Fruit fly (Drosophila melanogaster): ENCODE results near the gene Marcal1.

The Marcal1 gene

DNA sequence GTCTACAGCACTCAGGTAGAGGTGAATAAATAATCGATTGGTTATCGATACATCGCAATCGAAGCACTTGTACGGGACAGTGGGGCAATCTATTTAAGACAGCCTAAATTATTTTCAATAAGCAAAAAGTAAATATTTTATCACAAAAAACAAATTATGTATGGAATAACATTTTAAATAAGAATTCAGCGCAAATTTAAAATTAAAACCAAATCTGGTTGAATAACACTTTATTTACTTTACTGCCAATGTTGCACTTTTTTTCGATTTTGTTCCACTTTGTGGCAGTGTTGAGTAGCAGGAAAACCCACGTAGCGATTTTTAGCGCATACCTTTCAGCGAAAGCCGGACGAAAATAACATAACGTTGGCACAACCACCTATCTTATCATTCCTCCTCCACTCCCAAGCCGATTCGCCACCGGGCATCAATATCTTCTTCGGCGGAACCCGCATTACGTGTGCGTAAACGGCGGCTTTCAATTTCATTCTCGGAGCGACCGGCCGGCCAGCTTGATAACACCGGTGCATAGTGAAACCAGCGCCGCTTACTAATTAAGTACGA, 21.8 kb downstream of the Marcal1 start, which contains the start of the genes Gmd and CG3792 (continued):
- TF ChIP-seq CG17359 (tag; optimal IDR thresholded peaks at IDR 0.05) = peak; percentile 95
- peak; percentile 53; the same call in 2 of the 3 replicates for TF ChIP-seq Opbp (GFP tag; IDR thresholded peaks at IDR 0.05; ENCODE audit: partially characterized antibody)
- no peak for TF ChIP-seq CG12769 (tag; optimal IDR thresholded peaks at IDR 0.05)
- peak; percentile 87 for TF ChIP-seq gro (GFP tag; optimal IDR thresholded peaks at IDR 0.05)
- peak; percentile 98 for TF ChIP-seq slbo (GFP tag; IDR thresholded peaks at IDR 0.05)
- TF ChIP-seq CG4820 (GFP tag; optimal IDR thresholded peaks at IDR 0.05) = peak; percentile 95
- TF ChIP-seq sr (GFP tag; IDR thresholded peaks at IDR 0.05) = peak; percentile 61; the same call in 1 of the 3 replicates
- TF ChIP-seq Atf-2 (GFP tag; optimal IDR thresholded peaks at IDR 0.05) = peak; percentile 96
- peak; percentile 81 for TF ChIP-seq bbx (GFP tag; IDR thresholded peaks at IDR 0.05; ENCODE audit: partially characterized antibody)
- no peak for TF ChIP-seq scrt (GFP tag; optimal IDR thresholded peaks at IDR 0.05)
- TF ChIP-seq CG11247 (GFP tag; IDR thresholded peaks at IDR 0.05) = peak; percentile 96
- peak; percentile 84 for TF ChIP-seq inv (GFP tag; IDR thresholded peaks at IDR 0.05; ENCODE audit: partially characterized antibody)
- TF ChIP-seq Mes4 (GFP tag; optimal IDR thresholded peaks at IDR 0.05) = peak; percentile 87
- TF ChIP-seq Bdp1 (GFP tag; optimal IDR thresholded peaks at IDR 0.05) = peak; percentile 88
- no peak for TF ChIP-seq prd (optimal IDR thresholded peaks at IDR 0.05)
- TF ChIP-seq prd (GFP tag; IDR thresholded peaks at IDR 0.05) = peak; percentile 97
- no peak; the same call in 1 of the 2 replicates for TF ChIP-seq aop (GFP tag; IDR thresholded peaks at IDR 0.05)
- peak; percentile 81 for TF ChIP-seq CG10321 (GFP tag; IDR thresholded peaks at IDR 0.05)
- TF ChIP-seq CG11093 (GFP tag; IDR thresholded peaks at IDR 0.05) = peak; percentile 94
- peak in 1 of 3 experiments; percentile 97 for TF ChIP-seq lola (GFP tag; optimal IDR thresholded peaks at IDR 0.05)
- TF ChIP-seq CG6272 (GFP tag; IDR thresholded peaks at IDR 0.05) = peak; percentile 96
- TF ChIP-seq Hr39 (optimal IDR thresholded peaks at IDR 0.05) = no peak
- TF ChIP-seq Nf-YC (tag; optimal IDR thresholded peaks at IDR 0.05) = peak; percentile 90
- TF ChIP-seq vnd (GFP tag; IDR thresholded peaks at IDR 0.05; ENCODE audit: partially characterized antibody) = peak; percentile 88
- TF ChIP-seq CG1832 (GFP tag; optimal IDR thresholded peaks at IDR 0.05) = no peak
- no peak for TF ChIP-seq CG12071 (GFP tag; optimal IDR thresholded peaks at IDR 0.05)
- TF ChIP-seq E2f2 (GFP tag; IDR thresholded peaks at IDR 0.05) = peak; percentile 81
- peak; percentile 93 for TF ChIP-seq gsb-n (tag; optimal IDR thresholded peaks at IDR 0.05)
- TF ChIP-seq CG32532 (GFP tag; IDR thresholded peaks at IDR 0.05) = peak; percentile 97
- peak; percentile 94 for TF ChIP-seq croc (GFP tag; conservative IDR thresholded peaks at IDR 0.05)
- peak; percentile 96 for TF ChIP-seq CG13775 (GFP tag; optimal IDR thresholded peaks at IDR 0.05)
- TF ChIP-seq lov (optimal IDR thresholded peaks at IDR 0.05) = no peak
- TF ChIP-seq lov (GFP tag; IDR thresholded peaks at IDR 0.05) = peak; percentile 76; the same call in 2 of the 3 replicates
- peak; percentile 98 for TF ChIP-seq CG34422 (GFP tag; IDR thresholded peaks at IDR 0.05)
- TF ChIP-seq gce (GFP tag; IDR thresholded peaks at IDR 0.05) = peak; percentile 85; the same call in 2 of the 3 replicates
- 0 out of 2 replicates have a peak, but pooled peaks have one; percentile 41 for TF ChIP-seq CkIIα-i1 (GFP tag; IDR thresholded peaks at IDR 0.05)
- TF ChIP-seq CG18262 (tag; optimal IDR thresholded peaks at IDR 0.05) = peak; percentile 97
- TF ChIP-seq CG13123 (GFP tag; optimal IDR thresholded peaks at IDR 0.05) = peak; percentile 92
- peak; percentile 77 for TF ChIP-seq CrebB (tag; optimal IDR thresholded peaks at IDR 0.05)
- TF ChIP-seq caup (GFP tag; optimal IDR thresholded peaks at IDR 0.05; ENCODE audit: severe bottlenecking) = peak; percentile 90
- TF ChIP-seq ttk (GFP tag; IDR thresholded peaks at IDR 0.05) = peak; percentile 92
- TF ChIP-seq ranshi (GFP tag; IDR thresholded peaks at IDR 0.05) = peak; percentile 97
- peak; percentile 95 for TF ChIP-seq gem (tag; optimal IDR thresholded peaks at IDR 0.05)
- TF ChIP-seq Antp (GFP tag; optimal IDR thresholded peaks at IDR 0.05) = peak; percentile 95
- peak; percentile 82 for TF ChIP-seq CG1792 (GFP tag; optimal IDR thresholded peaks at IDR 0.05)
- peak; percentile 91 for TF ChIP-seq ems (GFP tag; optimal IDR thresholded peaks at IDR 0.05)
- peak; percentile 77 for TF ChIP-seq CG10274 (GFP tag; optimal IDR thresholded peaks at IDR 0.05)
- TF ChIP-seq Awh (GFP tag; IDR thresholded peaks at IDR 0.05) = peak; percentile 96
- TF ChIP-seq NfI (GFP tag; optimal IDR thresholded peaks at IDR 0.05) = peak; percentile 95
- peak; percentile 94 for TF ChIP-seq wdn (GFP tag; IDR thresholded peaks at IDR 0.05)
- TF ChIP-seq CG4854 (GFP tag; optimal IDR thresholded peaks at IDR 0.05) = peak; percentile 95

All from whole organism, embryonic.